Fruit fly (Drosophila melanogaster) whole organism, embryonic: ENCODE measurements around the gene CG32214.

Experiments
- Abd-B ChIP-seq: fragments of 200-800 bp; sonication (Bioruptor generic); optimal IDR thresholded peaks from 2 replicates; lab custom pipeline; 2018; ENCODE audit warnings: missing biosample characterization, mild to moderate bottlenecking, missing genetic modification characterization, moderate library complexity
- Asciz ChIP-seq: fragments of 200-800 bp; sonication (Bioruptor generic); optimal IDR thresholded peaks from 2 replicates; lab custom pipeline; 2017; ENCODE audit warnings: missing biosample characterization, mild to moderate bottlenecking, missing genetic modification characterization, missing genetic modification reagents
- CG10959 ChIP-seq: fragments of 200-800 bp; sonication (Bioruptor generic); IDR thresholded peaks from 2 replicates; pipeline ENCODE4 v1.3.6; 2022; ENCODE audit warnings: missing biosample characterization, missing genetic modification characterization
- CG11456 ChIP-seq: fragments of 200-800 bp; sonication (Bioruptor generic); IDR thresholded peaks from 3 replicates; pipeline ENCODE4 v1.3.6; 2022; ENCODE audit warnings: missing biosample characterization, missing genetic modification characterization
- CG11504 ChIP-seq: fragments of 200-800 bp; sonication (Bioruptor generic); optimal IDR thresholded peaks from 3 replicates; lab custom pipeline; 2019; ENCODE audit warnings: missing biosample characterization, mild to moderate bottlenecking, missing genetic modification characterization, moderate library complexity
- CG14014 ChIP-seq: fragments of 200-800 bp; sonication (Bioruptor generic); IDR thresholded peaks from 2 replicates; pipeline ENCODE4 v1.3.6; 2022; ENCODE audit warnings: missing biosample characterization, missing genetic modification characterization
- CG15269 ChIP-seq: fragments of 200-800 bp; sonication (Bioruptor generic); optimal IDR thresholded peaks from 2 replicates; lab custom pipeline; 2018; ENCODE audit warnings: missing biosample characterization, mild to moderate bottlenecking, missing genetic modification characterization, moderate library complexity
- CG1603 ChIP-seq: fragments of 200-800 bp; sonication (Bioruptor generic); optimal IDR thresholded peaks from 2 replicates; lab custom pipeline; 2019; ENCODE audit warnings: missing biosample characterization, mild to moderate bottlenecking, missing genetic modification characterization, moderate library complexity
- CG30403 ChIP-seq: fragments of 200-800 bp; sonication (Bioruptor generic); optimal IDR thresholded peaks from 3 replicates; lab custom pipeline; 2016; ENCODE audit warnings: missing biosample characterization, missing genetic modification characterization
- CG6272 ChIP-seq: fragments of 200-800 bp; sonication (Bioruptor generic); IDR thresholded peaks from 2 replicates; pipeline ENCODE4 v1.3.6; 2022; ENCODE audit warnings: missing biosample characterization, missing genetic modification characterization
- CG6689 ChIP-seq: fragments of 200-800 bp; sonication (Bioruptor generic); IDR thresholded peaks from 2 replicates; pipeline ENCODE4 v1.3.6; 2022; ENCODE audit warnings: missing biosample characterization, missing genetic modification characterization
- CG7357 ChIP-seq: fragments of 200-800 bp; sonication (Bioruptor generic); IDR thresholded peaks from 3 replicates; pipeline ENCODE4 v1.3.6; 2022; ENCODE audit warnings: missing biosample characterization, missing genetic modification characterization
- Ets65A ChIP-seq: fragments of 200-800 bp; sonication (Bioruptor generic); peaks from one replicate; lab custom pipeline; 2016; ENCODE audit warnings: missing biosample characterization, missing genetic modification characterization
- Gug ChIP-seq: fragments of 200-800 bp; sonication (Bioruptor generic); IDR thresholded peaks from 4 replicates; pipeline ENCODE4 v1.3.6; 2022; ENCODE audit warnings: missing biosample characterization, missing genetic modification characterization
- H15 ChIP-seq: fragments of 200-800 bp; sonication (Bioruptor generic); IDR thresholded peaks from 3 replicates; pipeline ENCODE4 v1.3.6; 2022; ENCODE audit warnings: missing biosample characterization, missing genetic modification characterization
- HLH3B ChIP-seq: fragments of 200-800 bp; sonication (Bioruptor generic); IDR thresholded peaks from 2 replicates; pipeline ENCODE4 v1.3.6; 2022; ENCODE audit warnings: missing biosample characterization, missing genetic modification characterization
- Hsf ChIP-seq: fragments of 200-800 bp; sonication (Bioruptor generic); optimal IDR thresholded peaks from 3 replicates; lab custom pipeline; 2016; ENCODE audit warnings: missing biosample characterization, missing genetic modification characterization
- Mrtf ChIP-seq: fragments of 200-800 bp; sonication (Bioruptor generic); IDR thresholded peaks from 3 replicates; pipeline ENCODE4 v1.3.6; 2022; ENCODE audit warnings: missing biosample characterization, missing genetic modification characterization
- Pdp1 ChIP-seq, 2 experiments: fragments of 200-800 bp; sonication (Bioruptor generic); optimal IDR thresholded peaks; 3 replicates each; lab custom pipeline; 2016; ENCODE audit warnings: missing biosample characterization in 2 of 2, missing genetic modification characterization in 2 of 2, mild to moderate bottlenecking in 1 of 2, moderate library complexity in 1 of 2
- Sox102F ChIP-seq: fragments of 200-800 bp; sonication (Bioruptor generic); optimal IDR thresholded peaks from 2 replicates; lab custom pipeline; 2018; ENCODE audit warnings: missing biosample characterization, mild to moderate bottlenecking, missing genetic modification characterization, moderate library complexity
- Sry-β ChIP-seq: fragments of 200-800 bp; sonication (Bioruptor generic); optimal IDR thresholded peaks from 2 replicates; lab custom pipeline; 2018; ENCODE audit warnings: missing biosample characterization, mild to moderate bottlenecking, missing genetic modification characterization, moderate library complexity
- Trl ChIP-seq, 3 experiments: fragments of >200 bp in 2 of 3; fragments of 200-800 bp in 1 of 3; sonication (Bioruptor generic) in 1 of 3; optimal IDR thresholded peaks; 2 replicates in 1 of 3; 3 replicates in 2 of 3; lab custom pipeline; 2016 to 2017; ENCODE audit warnings: missing biosample characterization in 1 of 3, missing genetic modification characterization in 1 of 3
- Vsx1 ChIP-seq: fragments of 200-800 bp; sonication (Bioruptor generic); optimal IDR thresholded peaks from 2 replicates; lab custom pipeline; 2017; ENCODE audit warnings: missing biosample characterization, mild to moderate bottlenecking, missing genetic modification characterization, missing genetic modification reagents
- Xbp1 ChIP-seq: fragments of 200-800 bp; sonication (Bioruptor generic); optimal IDR thresholded peaks from 3 replicates; lab custom pipeline; 2016; ENCODE audit warnings: missing biosample characterization, mild to moderate bottlenecking, missing genetic modification characterization
- Xrp1 ChIP-seq: fragments of 200-800 bp; sonication (Bioruptor generic); IDR thresholded peaks from 2 replicates; pipeline ENCODE4 v1.3.6; 2022; ENCODE audit warnings: missing biosample characterization, missing genetic modification characterization
- ci ChIP-seq: fragments of 200-800 bp; sonication (Bioruptor generic); IDR thresholded peaks from 3 replicates; pipeline ENCODE4 v1.3.6; 2022; ENCODE audit warnings: missing biosample characterization, missing genetic modification characterization
- dmrt11E ChIP-seq: fragments of 200-800 bp; sonication (Bioruptor generic); optimal IDR thresholded peaks from 3 replicates; lab custom pipeline; 2018; ENCODE audit warnings: missing biosample characterization, mild to moderate bottlenecking, missing genetic modification characterization, moderate library complexity
- dmrt99B ChIP-seq: fragments of 200-800 bp; sonication (Bioruptor generic); optimal IDR thresholded peaks from 2 replicates; lab custom pipeline; 2018; ENCODE audit warnings: missing biosample characterization, mild to moderate bottlenecking, missing genetic modification characterization, moderate library complexity
- ems ChIP-seq: fragments of 200-800 bp; sonication (Bioruptor generic); optimal IDR thresholded peaks from 3 replicates; lab custom pipeline; 2016; ENCODE audit warnings: missing biosample characterization, missing genetic modification characterization
- lab ChIP-seq: fragments of 200-800 bp; sonication (Bioruptor generic); optimal IDR thresholded peaks from 3 replicates; lab custom pipeline; 2017; ENCODE audit warnings: missing biosample characterization, missing genetic modification characterization, mild to moderate bottlenecking, moderate library complexity, missing genetic modification reagents
- lbe ChIP-seq: fragments of 200-800 bp; sonication (Bioruptor generic); optimal IDR thresholded peaks from 2 replicates; lab custom pipeline; 2016; ENCODE audit warnings: missing biosample characterization, mild to moderate bottlenecking, missing genetic modification characterization
- lilli ChIP-seq: fragments of 200-800 bp; sonication (Bioruptor generic); optimal IDR thresholded peaks from 3 replicates; lab custom pipeline; 2016; ENCODE audit warnings: missing biosample characterization, missing genetic modification characterization
- mam ChIP-seq: fragments of 200-800 bp; sonication (Bioruptor generic); optimal IDR thresholded peaks from 3 replicates; lab custom pipeline; 2016; ENCODE audit warnings: missing biosample characterization, missing genetic modification characterization
- phol ChIP-seq: fragments of 200-800 bp; sonication (Bioruptor generic); optimal IDR thresholded peaks from 3 replicates; lab custom pipeline; 2018; ENCODE audit warnings: missing biosample characterization, mild to moderate bottlenecking, missing genetic modification characterization, moderate library complexity
- pnt ChIP-seq: fragments of 200-800 bp; sonication (Bioruptor generic); optimal IDR thresholded peaks from 3 replicates; lab custom pipeline; 2016; ENCODE audit warnings: missing biosample characterization, missing genetic modification characterization
- prd ChIP-seq, 3 experiments: fragments of >200 bp in 2 of 3; fragments of 200-800 bp in 1 of 3; sonication (Bioruptor generic) in 1 of 3; optimal IDR thresholded peaks in 2 of 3; IDR thresholded peaks in 1 of 3; 2 replicates in 2 of 3; 3 replicates in 1 of 3; pipeline versions ENCODE4 v1.3.6 to Lab custom; 2017 to 2022; ENCODE audit warnings: missing biosample characterization in 1 of 3, missing genetic modification characterization in 1 of 3
- pros ChIP-seq: fragments of 200-800 bp; sonication (Bioruptor generic); optimal IDR thresholded peaks from 3 replicates; lab custom pipeline; 2019; ENCODE audit warnings: missing biosample characterization, mild to moderate bottlenecking, missing genetic modification characterization, moderate library complexity
- row ChIP-seq: fragments of 200-800 bp; sonication (Bioruptor generic); IDR thresholded peaks from 3 replicates; pipeline ENCODE4 v1.3.6; 2022; ENCODE audit warnings: missing biosample characterization, missing genetic modification characterization
- slbo ChIP-seq: fragments of 200-800 bp; sonication (Bioruptor generic); IDR thresholded peaks from 2 replicates; pipeline ENCODE4 v1.3.6; 2022; ENCODE audit warnings: missing biosample characterization, missing genetic modification characterization
- sna ChIP-seq: fragments of 200-800 bp; sonication (Bioruptor generic); IDR thresholded peaks from 2 replicates; pipeline ENCODE4 v1.3.6; 2022; ENCODE audit warnings: missing biosample characterization, missing genetic modification characterization; ENCODE audit not compliant: partially characterized antibody
- tgo ChIP-seq: fragments of 200-800 bp; sonication (Bioruptor generic); IDR thresholded peaks from 3 replicates; pipeline ENCODE4 v1.3.6; 2022; ENCODE audit warnings: missing biosample characterization, missing genetic modification characterization
- tio ChIP-seq: fragments of 200-800 bp; sonication (Bioruptor generic); optimal IDR thresholded peaks from 2 replicates; lab custom pipeline; 2017; ENCODE audit warnings: missing biosample characterization, missing genetic modification characterization, inconsistent platforms
- ttk ChIP-seq: fragments of 200-800 bp; sonication (Bioruptor generic); IDR thresholded peaks from 2 replicates; pipeline ENCODE4 v2.1.2; 2022; ENCODE audit warnings: missing biosample characterization, missing genetic modification characterization
- unc-4 ChIP-seq: fragments of 200-800 bp; sonication (Bioruptor generic); IDR thresholded peaks from 2 replicates; pipeline ENCODE4 v1.3.6; 2022; ENCODE audit warnings: missing biosample characterization, missing genetic modification characterization; ENCODE audit not compliant: partially characterized antibody
- unpg ChIP-seq: fragments of 200-800 bp; sonication (Bioruptor generic); optimal IDR thresholded peaks from 3 replicates; lab custom pipeline; 2018; ENCODE audit warnings: missing biosample characterization, mild to moderate bottlenecking, missing genetic modification characterization, moderate library complexity
- vvl ChIP-seq: fragments of 200-800 bp; sonication (Bioruptor generic); IDR thresholded peaks from 2 replicates; pipeline ENCODE4 v1.3.6; 2022; ENCODE audit warnings: missing biosample characterization, missing genetic modification characterization
- zen2 ChIP-seq: fragments of 200-800 bp; sonication (Bioruptor generic); IDR thresholded peaks from 3 replicates; pipeline ENCODE4 v1.3.6; 2022; ENCODE audit warnings: missing biosample characterization, missing genetic modification characterization; ENCODE audit not compliant: partially characterized antibody

Gene CG32214

DNA sequence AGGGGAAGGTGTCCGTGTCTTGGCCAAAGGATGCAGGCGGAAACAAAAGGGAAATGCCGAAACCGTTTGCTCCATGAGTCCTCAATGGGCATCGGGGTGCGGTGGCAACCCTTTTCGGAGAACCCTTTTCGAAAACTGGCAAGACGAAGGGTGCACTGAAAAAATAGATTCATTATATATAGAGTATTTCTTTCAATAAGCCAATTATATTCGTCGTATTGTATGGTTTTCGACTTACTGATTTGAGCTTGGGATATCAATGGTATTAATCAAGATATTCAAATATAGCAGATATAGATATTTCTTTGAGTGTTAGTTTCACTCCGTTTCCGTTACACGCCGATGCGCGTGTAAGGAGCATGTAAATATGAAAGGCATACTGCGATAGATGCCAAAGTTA is 24.9 kb upstream of the CG32214 start (continued):
- TF ChIP-seq Vsx1 (no peak), pnt (GFP tag; lab: Kevin White, UChicago) (no peak), lbe (no peak)

DNA sequence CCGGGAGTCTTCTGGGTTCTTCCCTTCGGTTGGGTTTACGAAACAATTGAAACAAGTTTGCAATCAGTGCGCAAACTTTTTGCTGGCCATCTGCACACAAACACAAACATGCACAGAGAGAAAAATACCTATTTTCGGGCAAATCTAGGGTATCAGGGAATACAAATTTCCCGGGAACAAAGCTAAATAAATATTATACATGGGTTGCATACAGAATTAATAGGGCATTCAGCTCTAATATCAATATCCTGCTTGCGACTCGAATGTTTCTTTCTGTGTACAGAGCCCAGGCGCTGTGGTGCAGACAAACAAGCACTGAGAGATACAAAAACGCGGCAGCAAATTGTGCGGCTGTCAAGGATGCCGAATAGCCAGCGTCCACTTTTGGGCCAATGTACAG is 23.1 kb upstream of the CG32214 start:
- TF ChIP-seq Sry-β (GFP tag; lab: Kevin White, UChicago) = no peak
- TF ChIP-seq Xbp1 (GFP tag; lab: Kevin White, UChicago) = peak; percentile 29
- TF ChIP-seq CG11504 (tag; lab: Kevin White, UChicago) = peak; percentile 6
- TF ChIP-seq pros (GFP tag; lab: Kevin White, UChicago) = no peak
- TF ChIP-seq zen2 (GFP tag; lab: Robert Waterston, UW) = no peak
- peak; percentile 12 for TF ChIP-seq tio (GFP tag; lab: Kevin White, UChicago)
- peak; percentile 57 for TF ChIP-seq CG1603 (tag; lab: Kevin White, UChicago)
- peak; percentile 1 for TF ChIP-seq CG15269 (tag; lab: Kevin White, UChicago)
- peak; percentile 20 for TF ChIP-seq unpg (GFP tag; lab: Kevin White, UChicago)
- TF ChIP-seq Gug (GFP tag; lab: Robert Waterston, UW) = peak; percentile 6; the same call in 1 of the 4 replicates
- TF ChIP-seq Xrp1 = 0 out of 2 replicates have a peak, but pooled peaks have one; percentile 33
- no peak for TF ChIP-seq Abd-B (GFP tag; lab: Kevin White, UChicago)
- no peak for TF ChIP-seq prd (optimal IDR thresholded peaks at IDR 0.05; lab: Kevin White, UChicago)
- peak; percentile 70; the same call in 2 of the 3 replicates for TF ChIP-seq prd (GFP tag; IDR thresholded peaks at IDR 0.05; lab: Robert Waterston, UW)
- TF ChIP-seq lab (GFP tag; lab: Kevin White, UChicago) = peak; percentile 35
- 0 out of 2 replicates have a peak, but pooled peaks have one; percentile 28 for TF ChIP-seq CG6689 (GFP tag; lab: Robert Waterston, UW)
- TF ChIP-seq CG14014 (GFP tag; lab: Robert Waterston, UW) = 0 out of 2 replicates have a peak, but pooled peaks have one; percentile 19
- 0 out of 3 replicates have a peak, but pooled peaks have one; percentile 25 for TF ChIP-seq tgo
- peak; percentile 35; the same call in 1 of the 3 replicates for TF ChIP-seq CG7357 (GFP tag; lab: Robert Waterston, UW)
- TF ChIP-seq CG11456 (GFP tag; lab: Robert Waterston, UW) = 0 out of 3 replicates have a peak, but pooled peaks have one; percentile 6
- no peak for TF ChIP-seq Trl (optimal IDR thresholded peaks at IDR 0.05; lab: Kevin White, UChicago)
- TF ChIP-seq Trl (GFP tag; optimal IDR thresholded peaks at IDR 0.05; lab: Kevin White, UChicago) = peak; percentile 45
- TF ChIP-seq Pdp1 (GFP tag; optimal IDR thresholded peaks at IDR 0.05; lab: Kevin White, UChicago) = peak in 1 of 2 experiments; percentile 31
- TF ChIP-seq CG6272 (GFP tag; lab: Robert Waterston, UW) = no peak; the same call in 1 of the 2 replicates
- peak; percentile 28 for TF ChIP-seq Sox102F (GFP tag; lab: Kevin White, UChicago)
- TF ChIP-seq mam (GFP tag; lab: Kevin White, UChicago) = peak; percentile 1
- TF ChIP-seq ttk (GFP tag; lab: Robert Waterston, UW) = 0 out of 2 replicates have a peak, but pooled peaks have one; percentile 19
- TF ChIP-seq slbo = peak; percentile 38; the same call in 1 of the 2 replicates
- 0 out of 3 replicates have a peak, but pooled peaks have one; percentile 34 for TF ChIP-seq ci
- TF ChIP-seq dmrt11E (tag; lab: Kevin White, UChicago) = peak; percentile 6
- peak; percentile 22 for TF ChIP-seq phol (tag; lab: Kevin White, UChicago)
- TF ChIP-seq Asciz (GFP tag; lab: Kevin White, UChicago) = no peak
- TF ChIP-seq vvl = peak; percentile 15; the same call in 1 of the 2 replicates
- TF ChIP-seq unc-4 (GFP tag; lab: Robert Waterston, UW) = no peak
- peak; percentile 36 for TF ChIP-seq lilli
- TF ChIP-seq row = peak; percentile 44; the same call in 2 of the 3 replicates
- no peak for TF ChIP-seq Hsf
- 0 out of 2 replicates have a peak, but pooled peaks have one; percentile 47 for TF ChIP-seq HLH3B (GFP tag; lab: Robert Waterston, UW)
- TF ChIP-seq dmrt99B (tag; lab: Kevin White, UChicago) = peak; percentile 14
- TF ChIP-seq H15 (GFP tag; lab: Robert Waterston, UW) = 0 out of 3 replicates have a peak, but pooled peaks have one; percentile 37
- no peak for TF ChIP-seq sna (GFP tag; lab: Robert Waterston, UW)
- no peak; the same call in 1 of the 2 replicates for TF ChIP-seq CG10959 (GFP tag; lab: Robert Waterston, UW)
- peak; percentile 33; the same call in 1 of the 3 replicates for TF ChIP-seq Mrtf
- peak; percentile 95 for TF ChIP-seq Ets65A (GFP tag; lab: Kevin White, UChicago)
- TF ChIP-seq CG30403 (GFP tag; lab: Kevin White, UChicago) = peak; percentile 25
- TF ChIP-seq ems = no peak
